Fruit fly (Drosophila melanogaster) whole organism, adult: Measurements from ENCODE around the gene Gk1.

Experiments used
- CG11617 ChIP-seq: fragments of 200-800 bp; sonication (Bioruptor generic); optimal IDR thresholded peaks from 2 replicates; lab custom pipeline; 2017; ENCODE audit warnings: mild to moderate bottlenecking, missing biosample characterization, missing genetic modification reagents, missing genetic modification characterization
- CG12768 ChIP-seq: fragments of 200-800 bp; sonication (Bioruptor generic); optimal IDR thresholded peaks from 2 replicates; lab custom pipeline; 2017; ENCODE audit warnings: missing biosample characterization, missing genetic modification characterization, mild to moderate bottlenecking, moderate library complexity, missing genetic modification reagents
- CG14711 ChIP-seq: fragments of 200-800 bp; sonication (Bioruptor generic); optimal IDR thresholded peaks from 2 replicates; lab custom pipeline; 2018; ENCODE audit warnings: missing biosample characterization, mild to moderate bottlenecking, missing genetic modification characterization, moderate library complexity
- CG1620 ChIP-seq: fragments of 200-800 bp; sonication (Bioruptor generic); optimal IDR thresholded peaks from 2 replicates; lab custom pipeline; 2016; ENCODE audit warnings: missing biosample characterization, missing genetic modification characterization
- CG33017 ChIP-seq: fragments of 200-800 bp; sonication (Bioruptor generic); optimal IDR thresholded peaks from 2 replicates; lab custom pipeline; 2018; ENCODE audit warnings: missing biosample characterization, mild to moderate bottlenecking, missing genetic modification characterization, moderate library complexity
- CG5204 ChIP-seq: fragments of 200-800 bp; sonication (Bioruptor generic); optimal IDR thresholded peaks from 2 replicates; lab custom pipeline; 2016; ENCODE audit warnings: missing biosample characterization, missing genetic modification characterization
- CG7045 ChIP-seq: fragments of 200-800 bp; sonication (Bioruptor generic); optimal IDR thresholded peaks from 2 replicates; lab custom pipeline; 2017; ENCODE audit warnings: missing biosample characterization, mild to moderate bottlenecking, missing genetic modification characterization
- CG7101 ChIP-seq: fragments of 200-800 bp; sonication (Bioruptor generic); optimal IDR thresholded peaks from 2 replicates; lab custom pipeline; 2018; ENCODE audit warnings: missing biosample characterization, mild to moderate bottlenecking, missing genetic modification characterization, moderate library complexity
- Clk ChIP-seq: fragments of 200-800 bp; sonication (Bioruptor generic); optimal IDR thresholded peaks from 2 replicates; lab custom pipeline; 2017; ENCODE audit warnings: missing biosample characterization, missing genetic modification characterization
- Crg-1 ChIP-seq: fragments of 200-800 bp; sonication (Bioruptor generic); optimal IDR thresholded peaks from 2 replicates; lab custom pipeline; 2016; ENCODE audit warnings: missing biosample characterization, missing genetic modification characterization
- Hr96 ChIP-seq: fragments of 200-800 bp; sonication (Bioruptor generic); optimal IDR thresholded peaks from 2 replicates; lab custom pipeline; 2016; ENCODE audit warnings: missing biosample characterization, missing genetic modification characterization
- Mnt ChIP-seq: fragments of 200-800 bp; sonication (Bioruptor generic); optimal IDR thresholded peaks from 2 replicates; lab custom pipeline; 2016; ENCODE audit warnings: missing biosample characterization, mild to moderate bottlenecking, missing genetic modification characterization
- bab1 ChIP-seq: fragments of 200-800 bp; sonication (Bioruptor generic); optimal IDR thresholded peaks from 3 replicates; lab custom pipeline; 2019; ENCODE audit warnings: missing biosample characterization, mild to moderate bottlenecking, missing genetic modification characterization, moderate library complexity
- cic ChIP-seq: fragments of 200-800 bp; sonication (Bioruptor generic); optimal IDR thresholded peaks from 2 replicates; lab custom pipeline; 2017; ENCODE audit warnings: missing biosample characterization, mild to moderate bottlenecking, missing genetic modification characterization, moderate library complexity
- cnc ChIP-seq, 2 experiments: fragments of >200 bp; optimal IDR thresholded peaks; 2 replicates each; lab custom pipeline; 2017
- kay ChIP-seq: fragments of 200-800 bp; sonication (Bioruptor generic); peaks from one replicate; lab custom pipeline; 2016; ENCODE audit warnings: missing biosample characterization, missing genetic modification characterization, borderline replicate concordance
- ovo ChIP-seq: fragments of 200-800 bp; sonication (Bioruptor generic); optimal IDR thresholded peaks from 2 replicates; lab custom pipeline; 2016; ENCODE audit warnings: missing biosample characterization, missing genetic modification characterization
- pad ChIP-seq: fragments of 200-800 bp; sonication (Bioruptor generic); optimal IDR thresholded peaks from 3 replicates; lab custom pipeline; 2017; ENCODE audit warnings: missing biosample characterization, missing genetic modification characterization, mild to moderate bottlenecking, moderate library complexity, missing genetic modification reagents
- tj ChIP-seq: fragments of 200-800 bp; sonication (Bioruptor generic); optimal IDR thresholded peaks from 3 replicates; lab custom pipeline; 2017; ENCODE audit warnings: missing biosample characterization, mild to moderate bottlenecking, missing genetic modification characterization, moderate library complexity
- toe ChIP-seq: fragments of 200-800 bp; sonication (Bioruptor generic); optimal IDR thresholded peaks from 2 replicates; lab custom pipeline; 2016; ENCODE audit warnings: missing biosample characterization, missing genetic modification characterization

Gk1 gene

DNA sequence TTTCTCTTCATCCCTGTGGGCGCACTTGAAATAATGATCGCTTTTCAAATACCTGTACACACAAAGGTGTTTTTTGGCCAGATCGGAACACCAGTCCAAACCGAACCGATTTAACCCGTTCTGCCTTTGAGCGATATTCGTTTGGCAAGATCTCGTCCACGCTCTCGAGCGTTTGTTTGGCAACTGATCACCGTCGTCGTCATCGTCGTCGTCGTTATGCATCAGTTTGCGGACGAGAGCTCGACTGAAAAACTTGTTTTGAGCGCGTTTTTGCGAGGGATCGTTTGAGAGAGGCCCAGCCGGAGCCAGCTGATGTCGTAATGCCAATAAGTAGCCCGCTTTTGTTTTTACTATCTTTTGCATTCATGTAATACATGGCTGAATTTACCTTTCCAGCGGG is 27.2 kb downstream of the Gk1 start:
- TF ChIP-seq CG12768 (GFP tag; lab: Kevin White, UChicago): no peak
- TF ChIP-seq CG5204 (GFP tag; lab: Kevin White, UChicago): no peak

dm6 chr3L:177938-178337 is 27.7 kb downstream of the Gk1 start:
- TF ChIP-seq ovo (GFP tag; lab: Kevin White, UChicago) (no peak), Hr96 (GFP tag; lab: Kevin White, UChicago) (no peak), Clk (GFP tag; lab: Kevin White, UChicago) (no peak), tj (GFP tag; lab: Kevin White, UChicago) (no peak), bab1 (GFP tag; lab: Kevin White, UChicago) (no peak), toe (no peak)

- TF ChIP-seq CG14711 (tag; lab: Kevin White, UChicago) (peak; percentile 7), CG5204 (GFP tag; lab: Kevin White, UChicago) (no peak), Crg-1 (GFP tag; lab: Kevin White, UChicago) (no peak), tj (GFP tag; lab: Kevin White, UChicago) (no peak), bab1 (GFP tag; lab: Kevin White, UChicago) (peak; percentile 50), kay (GFP tag; lab: Kevin White, UChicago) (no peak), CG33017 (tag; lab: Kevin White, UChicago) (peak; percentile 40), CG1620 (GFP tag; lab: Kevin White, UChicago) (no peak)
Measured at dm6 chr3L:175949-176348, 29.7 kb downstream of the Gk1 start, which contains the start of gene CG7049. Gene CG7049, minus strand, starts transcription at chr3L:176228.

DNA sequence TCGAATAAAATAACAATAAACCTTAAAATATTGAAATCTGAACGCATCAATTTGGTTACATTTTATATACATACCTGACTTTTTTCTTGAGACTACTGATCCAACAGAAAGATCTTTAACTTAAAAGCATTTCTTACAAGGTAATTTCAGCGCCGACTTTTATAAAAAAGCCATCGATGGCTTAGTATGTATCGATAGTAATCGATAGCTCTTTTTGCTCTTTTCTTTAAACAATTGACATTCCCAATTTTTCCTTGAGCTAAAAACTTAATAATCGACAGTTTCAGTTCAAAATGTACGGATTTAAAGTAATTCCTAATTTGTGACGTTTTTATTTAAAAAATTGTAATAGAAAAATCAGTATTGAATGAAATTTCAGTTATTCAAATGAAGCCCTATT is 31.1 kb downstream of the Gk1 start:
- no peak for TF ChIP-seq Clk (GFP tag; lab: Kevin White, UChicago)
- TF ChIP-seq tj (GFP tag; lab: Kevin White, UChicago): no peak
- no peak for TF ChIP-seq CG5204 (GFP tag; lab: Kevin White, UChicago)
- TF ChIP-seq Crg-1 (GFP tag; lab: Kevin White, UChicago): no peak
- TF ChIP-seq bab1 (GFP tag; lab: Kevin White, UChicago): peak; percentile 48
- no peak for TF ChIP-seq ovo (GFP tag; lab: Kevin White, UChicago)

- TF ChIP-seq Clk (GFP tag; lab: Kevin White, UChicago) (no peak), ovo (GFP tag; lab: Kevin White, UChicago) (no peak), CG33017 (tag; lab: Kevin White, UChicago) (no peak), CG11617 (GFP tag; lab: Kevin White, UChicago) (no peak), bab1 (GFP tag; lab: Kevin White, UChicago) (no peak), CG12768 (GFP tag; lab: Kevin White, UChicago) (no peak), kay (GFP tag; lab: Kevin White, UChicago) (no peak), Mnt (GFP tag; lab: Kevin White, UChicago) (no peak), Crg-1 (GFP tag; lab: Kevin White, UChicago) (no peak), tj (GFP tag; lab: Kevin White, UChicago) (no peak), CG5204 (GFP tag; lab: Kevin White, UChicago) (no peak), cnc (optimal IDR thresholded peaks at IDR 0.05; lab: Kevin White, UChicago) (no peak), CG14711 (tag; lab: Kevin White, UChicago) (no peak), toe (no peak), pad (GFP tag; lab: Kevin White, UChicago) (no peak), cic (no peak), CG7045 (no peak), CG1620 (GFP tag; lab: Kevin White, UChicago) (no peak), CG7101 (tag; lab: Kevin White, UChicago) (no peak)
Measured at dm6 chr3L:171729-172128, 33.9 kb downstream of the Gk1 start.

- no peak for TF ChIP-seq CG7101 (tag; lab: Kevin White, UChicago)
- no peak for TF ChIP-seq cic
- TF ChIP-seq bab1 (GFP tag; lab: Kevin White, UChicago): no peak
- no peak for TF ChIP-seq cnc (optimal IDR thresholded peaks at IDR 0.05; lab: Kevin White, UChicago)
- no peak for TF ChIP-seq Crg-1 (GFP tag; lab: Kevin White, UChicago)
- no peak for TF ChIP-seq CG7045
- TF ChIP-seq Clk (GFP tag; lab: Kevin White, UChicago): no peak
- no peak for TF ChIP-seq CG1620 (GFP tag; lab: Kevin White, UChicago)
- TF ChIP-seq CG14711 (tag; lab: Kevin White, UChicago): no peak
Measured at dm6 chr3L:166789-167132, 38.9 kb downstream of the Gk1 start.

- TF ChIP-seq CG12768 (GFP tag; lab: Kevin White, UChicago) (peak; percentile 17), cnc (optimal IDR thresholded peaks at IDR 0.05; lab: Kevin White, UChicago) (no peak), CG33017 (tag; lab: Kevin White, UChicago) (peak; percentile 6), CG7101 (tag; lab: Kevin White, UChicago) (peak; percentile 11), tj (GFP tag; lab: Kevin White, UChicago) (no peak), Crg-1 (GFP tag; lab: Kevin White, UChicago) (no peak)
Measured at dm6 chr3L:165981-166788, 39.5 kb downstream of the Gk1 start.
